Worm (Caenorhabditis elegans): ENCODE data around the gene F14H3.6.

Gene F14H3.6

ce11 chrV:16090685-16091084 lies 32.0 kb upstream of the F14H3.6 start, which contains the start of gene F22B8.3:
Gene F22B8.3, plus strand, starts transcription at chrV:16090985.
- TF ChIP-seq zip-8 (tag; optimal IDR thresholded peaks at IDR 0.05) (no peak), lin-13 (tag; optimal IDR thresholded peaks at IDR 0.05) (no peak), bed-3 (GFP tag; optimal IDR thresholded peaks at IDR 0.05) (no peak), elt-1 (tag; optimal IDR thresholded peaks at IDR 0.05; ENCODE audit: borderline replicate concordance, insufficient read depth) (no peak), sptf-1 (tag; optimal IDR thresholded peaks at IDR 0.05) (no peak), ceh-39 (tag; optimal IDR thresholded peaks at IDR 0.05) (no peak), ces-1 (GFP tag; optimal IDR thresholded peaks at IDR 0.05) (no peak), pha-4 (tag; optimal IDR thresholded peaks at IDR 0.05) (no peak), nhr-2 (tag; optimal IDR thresholded peaks at IDR 0.05) (no peak), blmp-1 (tag; optimal IDR thresholded peaks at IDR 0.05) (no peak), unc-120 (tag; optimal IDR thresholded peaks at IDR 0.05; ENCODE audit: poor library complexity, severe bottlenecking) (no peak), sem-2 (GFP tag; optimal IDR thresholded peaks at IDR 0.05) (no peak)

- TF ChIP-seq pha-4 (tag; optimal IDR thresholded peaks at IDR 0.05): no peak
- TF ChIP-seq tbx-8 (GFP tag; optimal IDR thresholded peaks at IDR 0.05): no peak
- no peak for TF ChIP-seq mep-1 (tag; optimal IDR thresholded peaks at IDR 0.05)
Observed at ce11 chrV:16080678-16081077, 22.0 kb upstream of the F14H3.6 start.

ce11 chrV:16080039-16080438 lies 21.3 kb upstream of the F14H3.6 start:
- TF ChIP-seq unc-39 (tag; optimal IDR thresholded peaks at IDR 0.05): no peak
- TF ChIP-seq lsy-2 (tag; optimal IDR thresholded peaks at IDR 0.05): no peak
- TF ChIP-seq lin-32 (GFP tag; optimal IDR thresholded peaks at IDR 0.05): no peak
- no peak for TF ChIP-seq snpc-4 (tag; optimal IDR thresholded peaks at IDR 0.05)
- TF ChIP-seq drap-1 (GFP tag; optimal IDR thresholded peaks at IDR 0.05): no peak
- TF ChIP-seq nhr-12 (tag; optimal IDR thresholded peaks at IDR 0.05): no peak
- no peak for TF ChIP-seq ceh-83 (GFP tag; optimal IDR thresholded peaks at IDR 0.05)
- TF ChIP-seq nhr-2 (tag; optimal IDR thresholded peaks at IDR 0.05): no peak
- TF ChIP-seq elt-1 (tag; optimal IDR thresholded peaks at IDR 0.05; ENCODE audit: borderline replicate concordance, insufficient read depth): no peak
- no peak for TF ChIP-seq cnd-1 (tag; optimal IDR thresholded peaks at IDR 0.05)
- TF ChIP-seq ceh-43 (GFP tag; optimal IDR thresholded peaks at IDR 0.05): no peak
- no peak for TF ChIP-seq ztf-11 (tag; optimal IDR thresholded peaks at IDR 0.05)
- no peak for TF ChIP-seq blmp-1 (tag; optimal IDR thresholded peaks at IDR 0.05)
- TF ChIP-seq ces-1 (GFP tag; optimal IDR thresholded peaks at IDR 0.05): no peak
- no peak for TF ChIP-seq pha-4 (tag; optimal IDR thresholded peaks at IDR 0.05)
- TF ChIP-seq flh-1 (GFP tag; optimal IDR thresholded peaks at IDR 0.05): no peak
- no peak for TF ChIP-seq sem-2 (GFP tag; optimal IDR thresholded peaks at IDR 0.05)
- TF ChIP-seq mep-1 (tag; optimal IDR thresholded peaks at IDR 0.05): no peak
- no peak for TF ChIP-seq nhr-76 (tag; optimal IDR thresholded peaks at IDR 0.05)
- TF ChIP-seq nhr-28 (tag; optimal IDR thresholded peaks at IDR 0.05): no peak

- no peak for TF ChIP-seq mab-5 (tag; optimal IDR thresholded peaks at IDR 0.05)
- no peak for TF ChIP-seq ztf-11 (tag; optimal IDR thresholded peaks at IDR 0.05)
- no peak for TF ChIP-seq unc-62 (GFP tag; optimal IDR thresholded peaks at IDR 0.05)
- TF ChIP-seq bed-3 (GFP tag; optimal IDR thresholded peaks at IDR 0.05): no peak
Observed at ce11 chrV:16075250-16075709, 16.6 kb upstream of the F14H3.6 start, which contains the start of the genes F14H3.12 and srj-29. Gene F14H3.12, minus strand, starts transcription at chrV:16075323. Gene srj-29, plus strand, starts transcription at chrV:16075659.

ce11 chrV:16073856-16074255 lies 15.2 kb upstream of the F14H3.6 start, which contains the start of gene srj-10:
Gene srj-10, minus strand, starts transcription at chrV:16073956.
- TF ChIP-seq bed-3 (GFP tag; optimal IDR thresholded peaks at IDR 0.05): no peak
- TF ChIP-seq mab-5 (tag; optimal IDR thresholded peaks at IDR 0.05): no peak
- no peak for TF ChIP-seq mep-1 (tag; optimal IDR thresholded peaks at IDR 0.05)
- TF ChIP-seq drap-1 (GFP tag; optimal IDR thresholded peaks at IDR 0.05): no peak
- no peak for TF ChIP-seq flh-1 (GFP tag; optimal IDR thresholded peaks at IDR 0.05)
- no peak for TF ChIP-seq ztf-11 (tag; optimal IDR thresholded peaks at IDR 0.05)
- TF ChIP-seq lin-32 (GFP tag; optimal IDR thresholded peaks at IDR 0.05): no peak
- TF ChIP-seq elt-3 (tag; optimal IDR thresholded peaks at IDR 0.05): no peak
- TF ChIP-seq ceh-83 (GFP tag; optimal IDR thresholded peaks at IDR 0.05): no peak
- TF ChIP-seq cnd-1 (tag; optimal IDR thresholded peaks at IDR 0.05): no peak
- TF ChIP-seq M03D4.4 (tag; optimal IDR thresholded peaks at IDR 0.05): no peak
- TF ChIP-seq nhr-28 (tag; optimal IDR thresholded peaks at IDR 0.05): no peak
- TF ChIP-seq unc-120 (tag; optimal IDR thresholded peaks at IDR 0.05; ENCODE audit: poor library complexity, severe bottlenecking): no peak
- TF ChIP-seq ceh-39 (tag; optimal IDR thresholded peaks at IDR 0.05): no peak
- TF ChIP-seq unc-62 (GFP tag; optimal IDR thresholded peaks at IDR 0.05): no peak
- TF ChIP-seq sem-2 (GFP tag; optimal IDR thresholded peaks at IDR 0.05): no peak
- no peak for TF ChIP-seq lin-13 (tag; optimal IDR thresholded peaks at IDR 0.05)
- TF ChIP-seq mls-2 (tag; optimal IDR thresholded peaks at IDR 0.05): no peak
- TF ChIP-seq blmp-1 (tag; optimal IDR thresholded peaks at IDR 0.05): no peak
- no peak for TF ChIP-seq unc-39 (tag; optimal IDR thresholded peaks at IDR 0.05)
